Fruit fly (Drosophila melanogaster): ENCODE results near the gene ScsbetaG.

ScsbetaG gene

DNA sequence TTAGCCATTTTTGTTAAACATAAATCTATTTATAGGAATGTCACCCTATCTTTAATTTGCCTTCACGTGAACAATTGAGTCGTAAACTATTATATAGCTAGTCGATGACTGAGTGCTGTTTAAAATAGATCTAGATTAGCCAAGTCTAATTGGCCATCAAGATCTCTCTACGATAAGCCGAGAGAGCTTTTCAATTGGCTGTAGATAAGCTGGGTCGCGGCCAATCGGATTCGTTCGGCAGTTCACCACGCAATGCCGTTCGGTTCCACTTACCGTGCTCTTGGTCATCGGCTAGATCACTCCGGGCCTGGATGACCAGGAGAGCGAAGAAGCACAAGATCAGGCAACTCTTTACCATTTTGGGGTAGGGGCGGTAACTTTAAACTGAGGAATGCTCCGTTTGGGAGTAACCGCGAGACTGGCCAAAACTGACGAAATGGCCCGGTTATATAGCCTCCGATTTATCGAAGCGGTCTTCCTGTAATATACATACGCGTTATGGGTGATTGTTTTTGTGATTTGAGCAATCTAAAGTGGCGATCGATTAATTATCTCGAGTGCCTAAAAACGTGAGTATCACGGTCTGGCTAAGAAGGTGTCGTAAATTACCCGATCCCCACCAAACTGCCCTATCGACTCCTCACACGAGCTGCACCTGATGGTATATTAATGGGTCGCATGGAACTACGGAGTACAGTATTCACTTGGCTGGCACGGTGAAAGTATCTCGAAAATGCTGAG is 31.5 kb upstream of the ScsbetaG start, which contains the start of the genes Alp10 and Alp9 (continued):
- TF ChIP-seq jumu (GFP tag; optimal IDR thresholded peaks at IDR 0.05) (no peak), H15 (GFP tag; IDR thresholded peaks at IDR 0.05) (no peak), exex (tag; optimal IDR thresholded peaks at IDR 0.05) (peak; percentile 58), sens (GFP tag) (no peak), Nf-YC (tag; optimal IDR thresholded peaks at IDR 0.05) (peak; percentile 87), zf30C (GFP tag; optimal IDR thresholded peaks at IDR 0.05) (no peak)

DNA sequence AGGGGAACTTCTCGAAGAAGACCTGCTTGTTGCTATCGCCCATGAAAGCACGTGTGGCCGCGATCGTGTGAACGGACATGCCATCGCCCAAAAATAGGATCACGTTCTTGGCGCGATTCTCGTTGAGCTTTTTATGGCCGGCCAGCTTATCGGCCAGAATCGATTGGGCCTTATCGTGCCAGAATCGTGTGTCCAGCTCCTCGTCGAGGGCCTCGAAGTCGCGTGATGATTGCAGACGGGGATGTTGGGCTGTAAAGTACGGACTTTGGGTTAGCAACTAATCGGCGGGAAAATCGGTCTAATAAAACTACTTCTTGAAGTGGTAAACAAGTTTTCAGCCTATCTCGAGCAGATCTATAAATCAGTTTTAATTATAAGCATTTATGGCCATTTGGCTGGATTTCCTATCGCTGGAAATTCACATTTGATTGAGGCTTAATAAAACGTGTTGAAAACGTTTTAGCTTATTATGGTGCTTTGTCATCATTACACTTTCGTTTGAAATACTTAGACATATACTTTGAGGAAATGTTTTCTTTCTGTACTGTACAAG is 30.7 kb upstream of the ScsbetaG start:
- TF ChIP-seq gcm (GFP tag; optimal IDR thresholded peaks at IDR 0.05) (no peak), cwo (GFP tag; optimal IDR thresholded peaks at IDR 0.05) (peak; percentile 95), sens-2 (GFP tag; IDR thresholded peaks at IDR 0.05) (peak; percentile 59; the same call in 1 of the 2 replicates), grn (GFP tag; optimal IDR thresholded peaks at IDR 0.05) (peak; percentile 56), exex (tag; optimal IDR thresholded peaks at IDR 0.05) (peak; percentile 95), CG34376 (GFP tag; optimal IDR thresholded peaks at IDR 0.05) (peak; percentile 16)

DNA sequence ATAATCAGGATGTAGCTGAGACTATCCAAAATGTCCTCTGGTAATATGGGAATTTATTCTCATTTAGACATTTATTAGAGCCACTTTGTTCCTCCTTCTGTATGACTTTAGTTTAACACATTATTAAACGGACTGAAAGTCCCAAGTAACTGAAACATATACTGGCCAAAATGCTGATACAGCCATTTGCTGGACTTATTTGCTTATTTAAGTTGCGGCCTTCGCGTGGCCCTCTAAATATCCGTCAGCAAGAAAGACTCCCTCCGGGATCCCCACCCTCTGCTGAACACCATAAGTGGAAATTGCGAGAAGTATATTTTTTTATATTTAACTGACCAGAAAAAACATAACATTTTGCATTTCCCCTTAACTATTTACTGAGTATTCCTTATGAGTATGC is 28.9 kb upstream of the ScsbetaG start, which contains the start of gene spo:
Gene spo, minus strand, starts transcription at position 135 of the 400 bp plus-strand sequence.
- TF ChIP-seq hbn (GFP tag; IDR thresholded peaks at IDR 0.05; ENCODE audit: partially characterized antibody) (no peak), Neu2 (GFP tag; optimal IDR thresholded peaks at IDR 0.05; ENCODE audit: borderline replicate concordance) (no peak), Atf-2 (GFP tag; optimal IDR thresholded peaks at IDR 0.05) (no peak), CG6765 (GFP tag; optimal IDR thresholded peaks at IDR 0.05) (no peak), CG14050 (GFP tag; IDR thresholded peaks at IDR 0.05) (no peak), Drgx (GFP tag; IDR thresholded peaks at IDR 0.05) (no peak), CG10462 (GFP tag; optimal IDR thresholded peaks at IDR 0.05) (no peak), CG1233 (GFP tag; optimal IDR thresholded peaks at IDR 0.05) (no peak), ro (GFP tag; IDR thresholded peaks at IDR 0.05) (no peak), z (GFP tag; IDR thresholded peaks at IDR 0.05) (no peak), lov (optimal IDR thresholded peaks at IDR 0.05) (no peak), lov (GFP tag; IDR thresholded peaks at IDR 0.05) (no peak), grau (tag; optimal IDR thresholded peaks at IDR 0.05) (no peak), CG16863 (GFP tag; optimal IDR thresholded peaks at IDR 0.05) (no peak), CG16813 (GFP tag; IDR thresholded peaks at IDR 0.05; ENCODE audit: partially characterized antibody) (no peak), tap (tag; optimal IDR thresholded peaks at IDR 0.05) (no peak)

DNA sequence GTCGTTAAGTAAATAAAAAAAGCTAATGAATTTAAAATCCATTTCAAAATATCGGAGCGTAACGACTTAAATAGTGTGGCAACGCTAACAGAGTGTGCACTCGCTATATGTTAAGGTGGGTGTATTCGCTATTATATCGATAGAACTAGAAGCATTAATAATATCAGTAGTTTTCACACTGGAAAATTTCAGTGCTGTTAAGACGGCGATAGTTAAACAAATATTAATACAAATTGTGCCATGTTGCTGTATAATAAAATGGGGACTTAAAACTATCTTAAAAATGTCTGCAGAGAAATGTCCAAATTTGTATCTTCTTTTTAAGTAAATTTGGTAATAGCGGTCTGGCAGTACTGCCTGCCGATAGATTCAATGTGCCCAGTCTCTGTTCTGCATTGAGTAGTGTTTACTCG is 19.8 kb upstream of the ScsbetaG start:
- TF ChIP-seq CG7839 (tag; optimal IDR thresholded peaks at IDR 0.05): no peak
- peak; percentile 94 for TF ChIP-seq zfh1 (GFP tag; IDR thresholded peaks at IDR 0.05)
- TF ChIP-seq Blimp-1 (GFP tag; optimal IDR thresholded peaks at IDR 0.05): no peak
- peak; percentile 85 for TF ChIP-seq CG4730 (GFP tag; IDR thresholded peaks at IDR 0.05)
- TF ChIP-seq CG11247 (GFP tag; IDR thresholded peaks at IDR 0.05): peak; percentile 93
- TF ChIP-seq CG11504 (tag; optimal IDR thresholded peaks at IDR 0.05): no peak
- TF ChIP-seq HLHmδ (GFP tag; optimal IDR thresholded peaks at IDR 0.05): no peak
- TF ChIP-seq CG42726 (GFP tag; IDR thresholded peaks at IDR 0.05; ENCODE audit: partially characterized antibody): peak; percentile 66
- peak; percentile 87 for TF ChIP-seq HmgD (GFP tag; optimal IDR thresholded peaks at IDR 0.05)
- peak; percentile 92 for TF ChIP-seq Sry-δ (GFP tag; optimal IDR thresholded peaks at IDR 0.05)
- no peak for TF ChIP-seq CG33557 (GFP tag; optimal IDR thresholded peaks at IDR 0.05)
- peak; percentile 79 for TF ChIP-seq Meics (GFP tag; optimal IDR thresholded peaks at IDR 0.05)
- peak; percentile 77 for TF ChIP-seq ara (GFP tag; IDR thresholded peaks at IDR 0.05)
- peak; percentile 87 for TF ChIP-seq Mrtf (GFP tag; IDR thresholded peaks at IDR 0.05)
- TF ChIP-seq repo (GFP tag; optimal IDR thresholded peaks at IDR 0.05): peak; percentile 75
- peak; percentile 97 for TF ChIP-seq CG14441 (GFP tag; IDR thresholded peaks at IDR 0.05)
- TF ChIP-seq fd102C (GFP tag; optimal IDR thresholded peaks at IDR 0.05): no peak
- TF ChIP-seq Optix (GFP tag; IDR thresholded peaks at IDR 0.05): peak; percentile 68; the same call in 1 of the 3 replicates
- TF ChIP-seq CG17612 (GFP tag; IDR thresholded peaks at IDR 0.05): peak; percentile 80

Data from whole organism, embryonic.